Fruit fly (Drosophila melanogaster) whole organism, embryonic: ENCODE measurements around the gene Notum.
A peak's percentile ranks its signal among the peaks of the same experiment; 100 is the strongest.

Source experiments
- Asciz ChIP-seq: fragments of 200-800 bp; sonication (Bioruptor generic); optimal IDR thresholded peaks from 2 replicates; lab custom pipeline; 2017; ENCODE audit warnings: missing biosample characterization, mild to moderate bottlenecking, missing genetic modification characterization, missing genetic modification reagents
- Bteb2 ChIP-seq: fragments of 200-800 bp; sonication (Bioruptor generic); optimal IDR thresholded peaks from 2 replicates; lab custom pipeline; 2016; ENCODE audit warnings: missing biosample characterization, missing genetic modification characterization
- CG11504 ChIP-seq: fragments of 200-800 bp; sonication (Bioruptor generic); optimal IDR thresholded peaks from 3 replicates; lab custom pipeline; 2019; ENCODE audit warnings: missing biosample characterization, mild to moderate bottlenecking, missing genetic modification characterization, moderate library complexity
- CG13123 ChIP-seq: fragments of 200-800 bp; sonication (Bioruptor generic); optimal IDR thresholded peaks from 2 replicates; lab custom pipeline; 2016; ENCODE audit warnings: missing biosample characterization, missing genetic modification characterization
- CG13296 ChIP-seq: fragments of 200-800 bp; sonication (Bioruptor generic); optimal IDR thresholded peaks from 3 replicates; lab custom pipeline; 2018; ENCODE audit warnings: missing biosample characterization, mild to moderate bottlenecking, missing genetic modification characterization
- CG13894 ChIP-seq: fragments of 200-800 bp; sonication (Bioruptor generic); optimal IDR thresholded peaks from 3 replicates; lab custom pipeline; 2018; ENCODE audit warnings: missing biosample characterization, mild to moderate bottlenecking, missing genetic modification characterization, moderate library complexity
- CG15011 ChIP-seq: fragments of 200-800 bp; sonication (Bioruptor generic); optimal IDR thresholded peaks from 3 replicates; lab custom pipeline; 2018; ENCODE audit warnings: missing biosample characterization, mild to moderate bottlenecking, missing genetic modification characterization
- CG16779 ChIP-seq: fragments of 200-800 bp; sonication (Bioruptor generic); IDR thresholded peaks from 2 replicates; pipeline ENCODE4 v1.3.6; 2022; ENCODE audit warnings: missing biosample characterization, missing genetic modification characterization
- CG16815 ChIP-seq: fragments of 200-800 bp; sonication (Bioruptor generic); optimal IDR thresholded peaks from 3 replicates; lab custom pipeline; 2017; ENCODE audit warnings: missing biosample characterization, mild to moderate bottlenecking, missing genetic modification characterization
- CG17829 ChIP-seq: fragments of 200-800 bp; optimal IDR thresholded peaks from 2 replicates; lab custom pipeline; 2019; ENCODE audit warnings: missing biosample characterization, mild to moderate bottlenecking, missing genetic modification characterization, moderate library complexity
- CG18599 ChIP-seq: fragments of 200-800 bp; sonication (Bioruptor generic); optimal IDR thresholded peaks from 3 replicates; lab custom pipeline; 2017; ENCODE audit warnings: missing biosample characterization, missing genetic modification characterization, mild to moderate bottlenecking, moderate library complexity, missing genetic modification reagents
- CG34376 ChIP-seq: fragments of 200-800 bp; sonication (Bioruptor generic); optimal IDR thresholded peaks from 2 replicates; lab custom pipeline; 2018; ENCODE audit warnings: missing biosample characterization, mild to moderate bottlenecking, missing genetic modification characterization
- CG42726 ChIP-seq: fragments of 200-800 bp; sonication (Bioruptor generic); IDR thresholded peaks from 2 replicates; pipeline ENCODE4 v1.3.6; 2022; ENCODE audit warnings: missing biosample characterization, missing genetic modification characterization; ENCODE audit not compliant: partially characterized antibody
- CG4617 ChIP-seq: fragments of 200-800 bp; sonication (Bioruptor generic); optimal IDR thresholded peaks from 3 replicates; lab custom pipeline; 2016; ENCODE audit warnings: missing biosample characterization, missing genetic modification characterization, borderline replicate concordance
- CG6791 ChIP-seq: fragments of 200-800 bp; sonication (Bioruptor generic); IDR thresholded peaks from 3 replicates; pipeline ENCODE4 v1.3.6; 2022; ENCODE audit warnings: missing biosample characterization, missing genetic modification characterization; ENCODE audit not compliant: partially characterized antibody
- CG7987 ChIP-seq: fragments of 200-800 bp; sonication (Bioruptor generic); optimal IDR thresholded peaks from 2 replicates; lab custom pipeline; 2018; ENCODE audit warnings: missing biosample characterization, mild to moderate bottlenecking, missing genetic modification characterization, moderate library complexity
- CG9876 ChIP-seq: fragments of 200-800 bp; sonication (Bioruptor generic); optimal IDR thresholded peaks from 2 replicates; lab custom pipeline; 2016; ENCODE audit warnings: missing biosample characterization, missing genetic modification characterization
- Dp ChIP-seq: fragments of 200-800 bp; sonication (Bioruptor generic); optimal IDR thresholded peaks from 2 replicates; lab custom pipeline; 2018; ENCODE audit warnings: missing biosample characterization, mild to moderate bottlenecking, missing genetic modification characterization, moderate library complexity
- E2f1 ChIP-seq: fragments of 200-800 bp; sonication (Bioruptor generic); IDR thresholded peaks from 2 replicates; pipeline ENCODE4 v1.3.6; 2022; ENCODE audit warnings: missing biosample characterization, missing genetic modification characterization
- E2f2 ChIP-seq: fragments of 200-800 bp; sonication (Bioruptor generic); IDR thresholded peaks from 2 replicates; pipeline ENCODE4 v1.3.6; 2022; ENCODE audit warnings: missing biosample characterization, missing genetic modification characterization
- Hmr ChIP-seq: fragments of 200-800 bp; sonication (Bioruptor generic); optimal IDR thresholded peaks from 3 replicates; lab custom pipeline; 2017; ENCODE audit warnings: mild to moderate bottlenecking, missing biosample characterization, missing genetic modification reagents, missing genetic modification characterization
- Med ChIP-seq: fragments of 200-800 bp; sonication (Bioruptor generic); peaks from one replicate; lab custom pipeline; 2016; ENCODE audit warnings: missing biosample characterization, missing genetic modification characterization, mild to moderate bottlenecking, inconsistent platforms, moderate library complexity
- Mes4 ChIP-seq: fragments of 200-800 bp; sonication (Bioruptor generic); optimal IDR thresholded peaks from 2 replicates; lab custom pipeline; 2016; ENCODE audit warnings: missing biosample characterization, missing genetic modification characterization
- Opbp ChIP-seq: fragments of 200-800 bp; sonication (Bioruptor generic); IDR thresholded peaks from 3 replicates; pipeline ENCODE4 v1.3.6; 2022; ENCODE audit warnings: missing biosample characterization, missing genetic modification characterization; ENCODE audit not compliant: partially characterized antibody
- Rx ChIP-seq: fragments of 200-800 bp; sonication (Bioruptor generic); IDR thresholded peaks from 2 replicates; pipeline ENCODE4 v1.3.6; 2022; ENCODE audit warnings: missing biosample characterization, missing genetic modification characterization
- Spps ChIP-seq: fragments of 200-800 bp; sonication (Bioruptor generic); optimal IDR thresholded peaks from 2 replicates; lab custom pipeline; 2018; ENCODE audit warnings: missing biosample characterization, mild to moderate bottlenecking, missing genetic modification characterization
- TFAM ChIP-seq: fragments of 200-800 bp; sonication (Bioruptor generic); optimal IDR thresholded peaks from 2 replicates; lab custom pipeline; 2017; ENCODE audit warnings: missing biosample characterization, missing genetic modification characterization, inconsistent platforms
- Xbp1 ChIP-seq: fragments of 200-800 bp; sonication (Bioruptor generic); optimal IDR thresholded peaks from 3 replicates; lab custom pipeline; 2016; ENCODE audit warnings: missing biosample characterization, mild to moderate bottlenecking, missing genetic modification characterization
- al ChIP-seq: fragments of 200-800 bp; sonication (Bioruptor generic); IDR thresholded peaks from 2 replicates; pipeline ENCODE4 v1.3.6; 2022; ENCODE audit warnings: missing biosample characterization, missing genetic modification characterization
- chinmo ChIP-seq: fragments of 200-800 bp; sonication (Bioruptor generic); IDR thresholded peaks from 4 replicates; pipeline ENCODE4 v1.3.6; 2022; ENCODE audit warnings: missing biosample characterization, missing genetic modification characterization; ENCODE audit not compliant: partially characterized antibody
- corto ChIP-seq: fragments of 200-800 bp; sonication (Bioruptor generic); optimal IDR thresholded peaks from 2 replicates; lab custom pipeline; 2016; ENCODE audit warnings: missing biosample characterization, mild to moderate bottlenecking, missing genetic modification characterization, moderate library complexity
- crp ChIP-seq, 2 experiments: fragments of 200-800 bp; sonication (Bioruptor generic); optimal IDR thresholded peaks; 2 replicates in 1 of 2; 3 replicates in 1 of 2; lab custom pipeline; 2017; ENCODE audit warnings: missing biosample characterization in 2 of 2, missing genetic modification characterization in 2 of 2, mild to moderate bottlenecking in 1 of 2, moderate library complexity in 1 of 2
- hbn ChIP-seq: fragments of 200-800 bp; sonication (Bioruptor generic); IDR thresholded peaks from 2 replicates; pipeline ENCODE4 v1.3.6; 2022; ENCODE audit warnings: missing biosample characterization, missing genetic modification characterization; ENCODE audit not compliant: partially characterized antibody
- run ChIP-seq: fragments of 200-800 bp; sonication (Bioruptor generic); optimal IDR thresholded peaks from 3 replicates; lab custom pipeline; 2018; ENCODE audit warnings: missing biosample characterization, mild to moderate bottlenecking, missing genetic modification characterization
- trh ChIP-seq: fragments of 200-800 bp; sonication (Bioruptor generic); optimal IDR thresholded peaks from 2 replicates; lab custom pipeline; 2016; ENCODE audit warnings: missing biosample characterization, missing genetic modification characterization
- vfl ChIP-seq: fragments of 200-800 bp; sonication (Bioruptor generic); optimal IDR thresholded peaks from 2 replicates; lab custom pipeline; 2016; ENCODE audit warnings: missing biosample characterization, missing genetic modification characterization
- vvl ChIP-seq: fragments of 200-800 bp; sonication (Bioruptor generic); IDR thresholded peaks from 2 replicates; pipeline ENCODE4 v1.3.6; 2022; ENCODE audit warnings: missing biosample characterization, missing genetic modification characterization

The Notum gene

dm6 chr3L:15979912-15980311 lies 43.4 kb upstream of the Notum start, which contains the start of gene CG17027 (continued):
- peak; percentile 53 for TF ChIP-seq CG13894 (tag; lab: Kevin White, UChicago)
- TF ChIP-seq CG13123 (GFP tag; lab: Kevin White, UChicago) = no peak
- peak; percentile 39 for TF ChIP-seq CG13296
- TF ChIP-seq CG34376 = peak; percentile 18

dm6 chr3L:15981403-15981802 lies 41.9 kb upstream of the Notum start:
- TF ChIP-seq CG15011 (GFP tag; lab: Kevin White, UChicago) = no peak
- TF ChIP-seq chinmo = peak; percentile 62; the same call in 1 of the 4 replicates
- TF ChIP-seq Asciz = no peak
- TF ChIP-seq E2f2 (GFP tag; lab: Robert Waterston, UW) = peak; percentile 66
- TF ChIP-seq Bteb2 (GFP tag; lab: Kevin White, UChicago) = no peak
- no peak for TF ChIP-seq CG4617 (GFP tag; lab: Kevin White, UChicago)
- TF ChIP-seq CG17829 (tag; lab: Kevin White, UChicago) = no peak
- no peak for TF ChIP-seq Hmr (GFP tag; lab: Kevin White, UChicago)
- TF ChIP-seq TFAM (GFP tag; lab: Kevin White, UChicago) = no peak
- no peak for TF ChIP-seq hbn (GFP tag; lab: Robert Waterston, UW)
- TF ChIP-seq crp (GFP tag; optimal IDR thresholded peaks at IDR 0.05; lab: Kevin White, UChicago) = peak in 1 of 2 experiments; percentile 48
- peak; percentile 36 for TF ChIP-seq Dp (GFP tag; lab: Kevin White, UChicago)
- TF ChIP-seq E2f1 (GFP tag; lab: Robert Waterston, UW) = 0 out of 2 replicates have a peak, but pooled peaks have one; percentile 7

- TF ChIP-seq CG7987 (GFP tag; lab: Kevin White, UChicago) (no peak), Opbp (GFP tag; lab: Robert Waterston, UW) (no peak), corto (GFP tag; lab: Kevin White, UChicago) (no peak), CG18599 (GFP tag; lab: Kevin White, UChicago) (no peak), CG16779 (GFP tag; lab: Robert Waterston, UW) (peak; percentile 44; the same call in 1 of the 2 replicates), CG42726 (GFP tag; lab: Robert Waterston, UW) (0 out of 2 replicates have a peak, but pooled peaks have one; percentile 51), vfl (GFP tag; lab: Kevin White, UChicago) (no peak), vvl (GFP tag; lab: Robert Waterston, UW) (no peak), Mes4 (GFP tag; lab: Kevin White, UChicago) (no peak), CG9876 (GFP tag; lab: Kevin White, UChicago) (no peak), Med (GFP tag; lab: Kevin White, UChicago) (peak; percentile 20), CG11504 (no peak), trh (GFP tag; lab: Kevin White, UChicago) (no peak), Rx (GFP tag; lab: Robert Waterston, UW) (peak; percentile 38), Spps (tag; lab: Kevin White, UChicago) (no peak), CG16815 (GFP tag; lab: Kevin White, UChicago) (no peak), run (tag; lab: Kevin White, UChicago) (no peak), al (GFP tag; lab: Robert Waterston, UW) (no peak), CG6791 (GFP tag; lab: Robert Waterston, UW) (0 out of 3 replicates have a peak, but pooled peaks have one; percentile 13), Xbp1 (GFP tag; lab: Kevin White, UChicago) (no peak)
These were observed 41.1 kb upstream of the Notum start for dm6 chr3L:15982148-15982547.
